Fruit fly (Drosophila melanogaster): ENCODE measurements around the gene CG18641.
A peak's percentile ranks its signal among the peaks of the same experiment; 100 is the strongest.

The CG18641 gene

dm6 chr2L:2398459-2398858 lies 16.7 kb downstream of the CG18641 start (continued):
- TF ChIP-seq CG1792 (GFP tag; optimal IDR thresholded peaks at IDR 0.05) (no peak), grau (tag; optimal IDR thresholded peaks at IDR 0.05) (peak; percentile 19), CG13894 (tag; optimal IDR thresholded peaks at IDR 0.05) (no peak), CG9817 (tag; optimal IDR thresholded peaks at IDR 0.05) (no peak), prd (optimal IDR thresholded peaks at IDR 0.05) (no peak), prd (GFP tag; IDR thresholded peaks at IDR 0.05) (no peak), zen2 (GFP tag; IDR thresholded peaks at IDR 0.05; ENCODE audit: partially characterized antibody) (no peak), CG32772 (GFP tag; IDR thresholded peaks at IDR 0.05) (0 out of 2 replicates have a peak, but pooled peaks have one; percentile 33), cwo (GFP tag; optimal IDR thresholded peaks at IDR 0.05) (no peak), org-1 (GFP tag; optimal IDR thresholded peaks at IDR 0.05) (no peak), hb (GFP tag; IDR thresholded peaks at IDR 0.05; ENCODE audit: partially characterized antibody) (no peak), ttk (GFP tag; IDR thresholded peaks at IDR 0.05) (peak; percentile 6; the same call in 1 of the 2 replicates), Rx (GFP tag; IDR thresholded peaks at IDR 0.05) (no peak), CG33213 (GFP tag; optimal IDR thresholded peaks at IDR 0.05) (no peak), jumu (GFP tag; optimal IDR thresholded peaks at IDR 0.05) (no peak), tin (GFP tag; optimal IDR thresholded peaks at IDR 0.05) (no peak), CG14441 (GFP tag; IDR thresholded peaks at IDR 0.05) (0 out of 2 replicates have a peak, but pooled peaks have one; percentile 10), D19A (tag; optimal IDR thresholded peaks at IDR 0.05) (no peak), lbe (GFP tag; optimal IDR thresholded peaks at IDR 0.05) (no peak), CG8765 (GFP tag; IDR thresholded peaks at IDR 0.05) (no peak), ems (GFP tag; optimal IDR thresholded peaks at IDR 0.05) (no peak), Dip2 (GFP tag; IDR thresholded peaks at IDR 0.05) (no peak), CG8388 (GFP tag; optimal IDR thresholded peaks at IDR 0.05) (peak; percentile 23), amos (GFP tag; IDR thresholded peaks at IDR 0.05; ENCODE audit: partially characterized antibody) (no peak), bigmax (GFP tag; optimal IDR thresholded peaks at IDR 0.05) (no peak), CG2712 (tag; optimal IDR thresholded peaks at IDR 0.05) (peak; percentile 12), CG15073 (GFP tag; optimal IDR thresholded peaks at IDR 0.05) (no peak), kni (GFP tag; optimal IDR thresholded peaks at IDR 0.05) (no peak), Ada2b (GFP tag; IDR thresholded peaks at IDR 0.05) (0 out of 2 replicates have a peak, but pooled peaks have one; percentile 5), luna (GFP tag; optimal IDR thresholded peaks at IDR 0.05) (no peak), CG12219 (GFP tag; optimal IDR thresholded peaks at IDR 0.05) (no peak), Sox102F (GFP tag; optimal IDR thresholded peaks at IDR 0.05) (peak; percentile 48), Nf-YA (GFP tag; IDR thresholded peaks at IDR 0.05) (no peak), CG10543 (GFP tag; optimal IDR thresholded peaks at IDR 0.05) (no peak), ham (GFP tag; IDR thresholded peaks at IDR 0.05) (no peak), CG10979 (tag; optimal IDR thresholded peaks at IDR 0.05) (peak; percentile 1), gsb-n (tag; optimal IDR thresholded peaks at IDR 0.05) (no peak), Deaf1 (tag; optimal IDR thresholded peaks at IDR 0.05) (no peak), CG6272 (GFP tag; IDR thresholded peaks at IDR 0.05) (no peak), Atf-2 (GFP tag; optimal IDR thresholded peaks at IDR 0.05) (no peak), ase (GFP tag; IDR thresholded peaks at IDR 0.05) (no peak), GATAe (GFP tag; conservative IDR thresholded peaks at IDR 0.05) (no peak), PHDP (tag; optimal IDR thresholded peaks at IDR 0.05) (peak; percentile 10), lab (GFP tag; optimal IDR thresholded peaks at IDR 0.05) (peak; percentile 4), CG2129 (GFP tag; IDR thresholded peaks at IDR 0.05; ENCODE audit: partially characterized antibody) (no peak), CG13287 (GFP tag; IDR thresholded peaks at IDR 0.05; ENCODE audit: partially characterized antibody) (no peak), CG3163 (GFP tag; optimal IDR thresholded peaks at IDR 0.05) (no peak), unc-4 (GFP tag; IDR thresholded peaks at IDR 0.05; ENCODE audit: partially characterized antibody) (no peak), CG2678 (tag; optimal IDR thresholded peaks at IDR 0.05) (peak; percentile 36), Xrp1 (GFP tag; IDR thresholded peaks at IDR 0.05) (peak; percentile 29; the same call in 1 of the 2 replicates), CG18011 (GFP tag; optimal IDR thresholded peaks at IDR 0.05) (no peak)

Measured in whole organism, embryonic.